Worm (Caenorhabditis elegans) whole organism, late embryonic: ENCODE measurements around the gene jun-1.

ENCODE experiments used
- C08G9.2 ChIP-seq: sonication (generic microtip); optimal IDR thresholded peaks from 2 replicates; lab custom pipeline; 2016; ENCODE audit warnings: mild to moderate bottlenecking, missing genetic modification characterization, moderate library complexity, missing compliant biosample characterization
- Y22D7AL.16 ChIP-seq: sonication (generic microtip); optimal IDR thresholded peaks from 2 replicates; lab custom pipeline; 2016; ENCODE audit warnings: missing genetic modification characterization, missing compliant biosample characterization
- ama-1 ChIP-seq: fragments of 150-350 bp; optimal IDR thresholded peaks from 2 replicates; lab custom pipeline; 2014
- ceh-18 ChIP-seq: sonication (generic microtip); optimal IDR thresholded peaks from 2 replicates; lab custom pipeline; 2016; ENCODE audit warnings: missing genetic modification characterization, missing compliant biosample characterization
- ceh-9 ChIP-seq: sonication (generic microtip); optimal IDR thresholded peaks from 2 replicates; lab custom pipeline; 2016; ENCODE audit warnings: mild to moderate bottlenecking, missing genetic modification characterization, inconsistent platforms, missing compliant biosample characterization
- fkh-10 ChIP-seq: fragments of 150-350 bp; optimal IDR thresholded peaks from 2 replicates; lab custom pipeline; 2014; ENCODE audit warnings: missing biosample characterization, missing genetic modification reagents, missing genetic modification characterization
- nfya-1 ChIP-seq: sonication (generic microtip); optimal IDR thresholded peaks from 2 replicates; lab custom pipeline; 2017; ENCODE audit warnings: missing genetic modification characterization, mild to moderate bottlenecking, missing compliant biosample characterization, antibody characterized with exemption, moderate library complexity
- nhr-11 ChIP-seq: fragments of 150-350 bp; optimal IDR thresholded peaks from 2 replicates; lab custom pipeline; 2014; ENCODE audit warnings: missing biosample characterization, missing genetic modification characterization
- odd-2 ChIP-seq: sonication (generic microtip); optimal IDR thresholded peaks from 2 replicates; lab custom pipeline; 2017; ENCODE audit warnings: antibody characterized with exemption, mild to moderate bottlenecking, missing genetic modification characterization, missing compliant biosample characterization
- pha-4 ChIP-seq: fragments of 150-350 bp; optimal IDR thresholded peaks from 2 replicates; lab custom pipeline; 2018; ENCODE audit warnings: missing biosample characterization, missing genetic modification reagents, missing genetic modification characterization
- unc-3 ChIP-seq, 2 experiments: fragments of 200-800 bp in 1 of 2; sonication (Bioruptor generic) in 1 of 2; sonication (generic microtip) in 1 of 2; conservative IDR thresholded peaks in 1 of 2; optimal IDR thresholded peaks in 1 of 2; 2 replicates each; pipeline versions ENCODE4 v1.3.6 to Lab custom; 2016 to 2022; ENCODE audit warnings: missing compliant biosample characterization in 2 of 2, missing genetic modification characterization in 2 of 2, missing genetic modification reagents in 1 of 2

- no peak for TF ChIP-seq fkh-10
- no peak for TF ChIP-seq nhr-11 (tag; lab: Kevin White, UChicago)
- TF ChIP-seq odd-2 = no peak
- TF ChIP-seq C08G9.2 = no peak
- no peak for TF ChIP-seq Y22D7AL.16 (tag; lab: Kevin White, UChicago)
- no peak for TF ChIP-seq pha-4 (tag; lab: Kevin White, UChicago)
- TF ChIP-seq nfya-1 (tag; lab: Kevin White, UChicago) = no peak
- no peak for TF ChIP-seq ceh-9 (tag; lab: Kevin White, UChicago)
- no peak for TF ChIP-seq ama-1 (lab: Kevin White, UChicago)
- no peak for TF ChIP-seq ceh-18 (tag; lab: Kevin White, UChicago)
- no peak for TF ChIP-seq unc-3 (GFP tag; conservative IDR thresholded peaks at IDR 0.05; lab: Robert Waterston, UW)
- no peak for TF ChIP-seq unc-3 (tag; optimal IDR thresholded peaks at IDR 0.05; lab: Kevin White, UChicago)
These were observed 42.2 kb upstream of the jun-1 start, which contains the start of gene T24B8.4 for ce11 chrII:9070740-9071139.
